Worm (Caenorhabditis elegans) whole organism, young adult: ENCODE data around the gene cTel54X.2.

Experiments
- T26A5.8 ChIP-seq: sonication (generic microtip); optimal IDR thresholded peaks from 2 replicates; lab custom pipeline; 2016; ENCODE audit warnings: missing genetic modification characterization, missing compliant biosample characterization
- lin-40 ChIP-seq: sonication (generic microtip); optimal IDR thresholded peaks from 2 replicates; lab custom pipeline; 2016; ENCODE audit warnings: missing genetic modification characterization, mild to moderate bottlenecking, missing compliant biosample characterization, missing genotype, missing genetic modification reagents

DNA sequence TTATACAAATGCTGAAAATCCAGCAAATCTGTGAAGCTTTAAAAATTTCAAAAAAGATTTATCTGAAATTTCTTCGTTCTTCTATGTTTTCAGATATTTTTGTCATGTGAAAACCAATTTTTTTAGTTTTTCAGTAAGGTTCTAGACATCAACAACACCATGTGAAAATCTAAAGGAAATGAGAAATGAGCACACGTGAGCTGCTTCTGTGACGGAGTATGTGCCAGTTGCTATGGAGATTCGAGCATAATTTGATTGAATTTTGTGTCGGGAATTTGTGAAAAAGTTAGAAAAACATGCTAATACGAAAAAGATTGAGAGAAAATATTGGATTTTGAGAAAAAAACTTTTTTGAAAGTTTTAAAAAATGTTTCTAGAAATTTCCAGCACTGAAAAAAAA lies 28.5 kb downstream of the cTel54X.2 start:
- no peak for TF ChIP-seq lin-40
- no peak for TF ChIP-seq T26A5.8
